Worm (Caenorhabditis elegans) whole organism, L4/young adult: Measurements from ENCODE around the gene srbc-68.
"Not testable (repeated sequence)": the region's sequence is repeated elsewhere in the genome, so short reads cannot be mapped to it uniquely, and the experiment has no call there.

Source experiments
- W03F9.2 ChIP-seq: fragments of 150-350 bp; optimal IDR thresholded peaks from 2 replicates; lab custom pipeline; 2014; ENCODE audit warnings: missing biosample characterization, missing genetic modification characterization
- dao-5 ChIP-seq: sonication (generic microtip); optimal IDR thresholded peaks from 2 replicates; lab custom pipeline; 2016; ENCODE audit warnings: missing genotype, missing genetic modification characterization, moderate library complexity, missing compliant biosample characterization
- him-1 ChIP-seq: sonication (generic microtip); optimal IDR thresholded peaks from 2 replicates; lab custom pipeline; 2016; ENCODE audit warnings: missing genotype, missing genetic modification reagents, missing genetic modification characterization, missing compliant biosample characterization

srbc-68 gene

ce11 chrV:3575759-3576158, 29.3 kb upstream of the srbc-68 start, which contains the start of gene grl-27:
TSS of gene grl-27 (minus strand) at chrV:3575859.
- TF ChIP-seq W03F9.2 (tag; lab: Kevin White, UChicago) (no peak), him-1 (tag; lab: Kevin White, UChicago) (no peak), dao-5 (no peak)

- not testable (repeated sequence) for TF ChIP-seq dao-5; W03F9.2 (tag; lab: Kevin White, UChicago); him-1 (tag; lab: Kevin White, UChicago)
Measured at ce11 chrV:3572408-3572807, 26.0 kb upstream of the srbc-68 start, which contains the start of gene F40C5.1. TSS of gene F40C5.1 (plus strand) at chrV:3572708.

ce11 chrV:3570695-3571094, 24.3 kb upstream of the srbc-68 start, which contains the start of gene F40C5.2:
TSS of gene F40C5.2 (plus strand) at chrV:3570995.
- TF ChIP-seq dao-5; him-1 (tag; lab: Kevin White, UChicago); W03F9.2 (tag; lab: Kevin White, UChicago): not testable (repeated sequence)

DNA sequence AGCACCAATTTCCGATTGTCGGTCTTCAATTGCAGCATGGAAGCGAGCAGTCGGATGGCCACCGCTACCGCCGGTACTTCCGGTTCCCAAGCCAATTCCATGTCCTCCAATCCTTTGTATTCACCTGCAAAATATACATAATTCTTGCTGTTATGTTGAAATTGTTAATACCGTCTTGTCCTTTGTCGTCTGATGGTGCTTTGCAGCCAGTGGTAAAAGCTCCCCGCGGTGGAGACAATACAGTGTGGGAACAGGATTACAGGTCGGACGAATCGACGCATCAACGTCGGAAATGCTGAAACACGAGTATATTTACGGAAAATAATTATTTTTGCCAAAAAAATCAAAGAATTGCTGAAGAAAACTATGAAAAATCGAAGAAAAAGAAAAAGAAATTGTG, 17.9 kb upstream of the srbc-68 start, which contains the start of gene T24A6.17:
TSS of gene T24A6.17 (minus strand) at position 101 of the 400 bp plus-strand sequence.
- not testable (repeated sequence) for TF ChIP-seq W03F9.2 (tag; lab: Kevin White, UChicago); dao-5; him-1 (tag; lab: Kevin White, UChicago)

DNA sequence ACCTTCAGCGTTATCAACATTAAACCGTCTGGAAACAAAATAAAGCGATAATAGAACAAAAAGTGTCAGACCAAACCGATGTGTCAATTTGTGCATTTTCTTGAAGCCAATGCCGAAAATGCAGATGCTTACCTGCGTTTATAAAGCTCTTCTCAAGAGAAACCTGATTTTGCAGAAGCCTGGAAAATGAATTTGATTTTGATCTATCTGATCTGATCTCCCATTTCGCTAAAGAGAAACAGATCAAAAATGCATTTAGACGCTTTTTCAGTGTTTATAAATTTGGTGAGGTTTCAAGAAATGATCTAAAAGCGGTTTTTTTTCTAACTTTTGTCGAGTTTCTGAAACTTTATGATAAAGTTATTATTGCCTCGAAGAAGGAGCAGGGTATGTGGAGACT, 16.4 kb upstream of the srbc-68 start, which contains the start of gene T24A6.16:
TSS of gene T24A6.16 (minus strand) at position 101 of the 400 bp plus-strand sequence.
- TF ChIP-seq dao-5; W03F9.2 (tag; lab: Kevin White, UChicago); him-1 (tag; lab: Kevin White, UChicago): not testable (repeated sequence)

DNA sequence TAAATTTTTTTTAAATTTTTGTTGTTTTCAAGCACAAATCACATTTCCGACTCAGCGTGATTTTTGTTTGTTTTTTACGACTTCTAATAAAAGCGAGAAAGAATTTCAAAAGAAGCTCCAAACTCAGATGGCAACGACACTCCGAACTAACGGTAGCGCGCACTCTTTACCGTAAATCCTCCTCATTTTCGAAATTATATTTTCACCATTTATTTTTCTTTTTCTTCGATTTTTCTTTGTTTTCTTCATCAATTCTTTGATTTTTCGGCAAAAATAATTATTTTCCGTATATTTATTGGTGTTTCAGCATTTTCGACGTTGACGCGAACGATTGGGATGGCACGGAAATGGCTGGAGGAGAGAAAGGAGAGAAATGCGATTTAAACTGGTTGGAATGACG, 12.3 kb upstream of the srbc-68 start, which contains the start of gene T24A6.1:
TSS of gene T24A6.1 (plus strand) at position 301 of the 400 bp plus-strand sequence.
- not testable (repeated sequence) for TF ChIP-seq dao-5; W03F9.2 (tag; lab: Kevin White, UChicago); him-1 (tag; lab: Kevin White, UChicago)

- TF ChIP-seq W03F9.2 (tag; lab: Kevin White, UChicago) = no peak
- no peak for TF ChIP-seq dao-5
- TF ChIP-seq him-1 (tag; lab: Kevin White, UChicago) = no peak
Measured at ce11 chrV:3557422-3557821, 11.0 kb upstream of the srbc-68 start, which contains the start of gene grl-31. TSS of gene grl-31 (minus strand) at chrV:3557778.

DNA sequence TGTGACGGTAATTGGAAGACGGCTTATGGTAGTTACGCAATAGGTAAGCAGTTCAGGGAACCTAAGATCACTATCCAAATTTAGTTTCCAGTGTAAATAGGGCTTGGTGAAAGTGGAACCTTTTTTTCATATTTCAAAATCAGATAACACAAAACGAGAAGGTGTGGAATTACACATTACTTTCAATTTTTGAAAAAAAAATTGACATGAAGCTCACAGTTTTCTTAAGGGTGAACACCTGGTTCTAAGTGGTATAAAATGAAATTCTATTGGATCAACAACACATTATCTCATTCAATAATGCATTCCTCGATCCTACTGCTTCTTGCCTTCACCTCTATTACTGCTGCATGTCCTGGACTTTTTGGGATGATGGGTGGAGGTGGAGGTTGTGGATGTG, 9.6 kb upstream of the srbc-68 start, which contains the start of gene grl-30:
TSS of gene grl-30 (plus strand) at position 301 of the 400 bp plus-strand sequence.
- TF ChIP-seq dao-5 = no peak
- TF ChIP-seq W03F9.2 (tag; lab: Kevin White, UChicago) = no peak

ce11 chrV:3554869-3555268, 8.5 kb upstream of the srbc-68 start, which contains the start of gene grl-29:
TSS of gene grl-29 (minus strand) at chrV:3555236.
- no peak for TF ChIP-seq W03F9.2 (tag; lab: Kevin White, UChicago)
- TF ChIP-seq him-1 (tag; lab: Kevin White, UChicago) = no peak
- TF ChIP-seq dao-5 = no peak

- TF ChIP-seq W03F9.2 (tag; lab: Kevin White, UChicago) (no peak), dao-5 (no peak), him-1 (tag; lab: Kevin White, UChicago) (no peak)
Measured at ce11 chrV:3552740-3553469, 6.5 kb upstream of the srbc-68 start, which contains the start of gene T24A6.20. TSS of gene T24A6.20 (plus strand) at chrV:3553134.

DNA sequence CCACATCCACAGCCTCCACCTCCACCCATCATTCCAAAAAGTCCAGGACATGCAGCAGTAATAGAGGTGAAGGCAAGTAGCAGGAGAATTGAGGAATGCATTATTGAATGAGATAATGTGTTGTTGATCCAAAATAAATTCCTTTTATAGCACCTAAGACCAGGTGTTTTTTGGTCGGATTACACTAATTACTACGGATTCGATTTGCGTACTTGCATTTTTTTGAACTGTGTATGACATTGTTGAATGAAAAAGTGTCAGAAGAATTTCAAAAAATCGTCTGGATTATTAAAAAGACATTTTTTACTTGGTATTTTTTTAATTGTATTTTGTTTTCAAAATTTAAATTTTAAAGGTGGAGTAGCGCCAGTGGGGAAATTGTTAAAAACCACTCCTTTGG, 5.3 kb upstream of the srbc-68 start, which contains the start of gene grl-28:
TSS of gene grl-28 (minus strand) at position 101 of the 400 bp plus-strand sequence.
- no peak for TF ChIP-seq dao-5

- no peak for TF ChIP-seq W03F9.2 (tag; lab: Kevin White, UChicago)
- TF ChIP-seq dao-5 = no peak
- no peak for TF ChIP-seq him-1 (tag; lab: Kevin White, UChicago)
Measured at ce11 chrV:3549553-3549952, 3.1 kb upstream of the srbc-68 start, which contains the start of gene sri-21. TSS of gene sri-21 (plus strand) at chrV:3549853.

DNA sequence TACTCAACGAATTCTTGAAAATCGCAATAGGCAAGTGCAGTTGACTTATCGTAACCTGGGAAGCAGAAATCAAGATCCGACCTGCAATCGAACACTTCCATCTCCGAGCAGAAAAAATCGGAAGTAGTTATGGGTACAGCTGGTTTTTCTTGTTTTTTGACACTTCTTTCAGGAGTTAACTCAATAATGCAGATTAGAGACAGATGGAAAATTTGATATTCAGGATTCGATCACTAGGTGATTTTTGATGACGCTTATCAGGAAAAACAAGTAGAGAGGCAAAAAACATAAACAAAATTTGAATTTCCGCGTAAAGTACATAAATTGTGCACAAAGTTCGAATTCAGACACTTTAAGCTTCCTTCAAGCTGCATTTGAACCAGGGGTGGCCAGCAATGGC, 2.4 kb upstream of the srbc-68 start, which contains the start of gene srw-130:
TSS of gene srw-130 (minus strand) at position 101 of the 400 bp plus-strand sequence.
- no peak for TF ChIP-seq W03F9.2 (tag; lab: Kevin White, UChicago)
- TF ChIP-seq him-1 (tag; lab: Kevin White, UChicago) = no peak
- TF ChIP-seq dao-5 = no peak

ce11 chrV:3543344-3543743, 3.1 kb downstream of the srbc-68 start, which contains the start of gene nhr-222:
TSS of gene nhr-222 (minus strand) at chrV:3543444.
- TF ChIP-seq W03F9.2 (tag; lab: Kevin White, UChicago) (no peak), dao-5 (no peak), him-1 (tag; lab: Kevin White, UChicago) (no peak)
